Fruit fly (Drosophila melanogaster) whole organism, embryonic: ENCODE measurements around the gene CG16984.
A peak's percentile ranks its signal among the peaks of the same experiment; 100 is the strongest.

Experiments used
- Bgb ChIP-seq: fragments of 200-800 bp; sonication (Bioruptor generic); IDR thresholded peaks from 2 replicates; pipeline ENCODE4 v1.3.6; 2022; ENCODE audit warnings: missing biosample characterization, missing genetic modification characterization; ENCODE audit not compliant: partially characterized antibody
- CG12104 ChIP-seq: fragments of 200-800 bp; sonication (Bioruptor generic); optimal IDR thresholded peaks from 3 replicates; lab custom pipeline; 2016; ENCODE audit warnings: missing biosample characterization, missing genetic modification characterization
- CG12299 ChIP-seq: fragments of 200-800 bp; sonication (Bioruptor generic); optimal IDR thresholded peaks from 2 replicates; lab custom pipeline; 2018; ENCODE audit warnings: missing biosample characterization, mild to moderate bottlenecking, missing genetic modification characterization
- CG12391 ChIP-seq: fragments of 200-800 bp; sonication (Bioruptor generic); optimal IDR thresholded peaks from 3 replicates; lab custom pipeline; 2018; ENCODE audit warnings: missing biosample characterization, mild to moderate bottlenecking, missing genetic modification characterization, moderate library complexity
- CG12659 ChIP-seq: fragments of 200-800 bp; sonication (Bioruptor generic); optimal IDR thresholded peaks from 3 replicates; lab custom pipeline; 2017; ENCODE audit warnings: mild to moderate bottlenecking, missing biosample characterization, missing genetic modification reagents, missing genetic modification characterization
- CG12744 ChIP-seq: fragments of 200-800 bp; sonication (Bioruptor generic); optimal IDR thresholded peaks from 2 replicates; lab custom pipeline; 2016; ENCODE audit warnings: missing biosample characterization, missing genetic modification characterization
- CG13775 ChIP-seq: fragments of 200-800 bp; sonication (Bioruptor generic); optimal IDR thresholded peaks from 3 replicates; lab custom pipeline; 2017; ENCODE audit warnings: missing biosample characterization, mild to moderate bottlenecking, missing genetic modification characterization
- CG14860 ChIP-seq: fragments of 200-800 bp; sonication (Bioruptor generic); IDR thresholded peaks from 3 replicates; pipeline ENCODE4 v1.3.6; 2022; ENCODE audit warnings: missing biosample characterization, missing genetic modification characterization; ENCODE audit not compliant: partially characterized antibody
- CG17359 ChIP-seq: fragments of 200-800 bp; sonication (Bioruptor generic); optimal IDR thresholded peaks from 3 replicates; lab custom pipeline; 2018; ENCODE audit warnings: missing biosample characterization, mild to moderate bottlenecking, missing genetic modification characterization, moderate library complexity
- CG1792 ChIP-seq: fragments of 200-800 bp; sonication (Bioruptor generic); optimal IDR thresholded peaks from 2 replicates; lab custom pipeline; 2016; ENCODE audit warnings: missing biosample characterization, missing genetic modification characterization
- CG18764 ChIP-seq: fragments of 200-800 bp; sonication (Bioruptor generic); optimal IDR thresholded peaks from 3 replicates; lab custom pipeline; 2016; ENCODE audit warnings: missing biosample characterization, missing genetic modification characterization
- CG2129 ChIP-seq: fragments of 200-800 bp; sonication (Bioruptor generic); IDR thresholded peaks from 2 replicates; pipeline ENCODE4 v1.3.6; 2022; ENCODE audit warnings: missing biosample characterization, missing genetic modification characterization; ENCODE audit not compliant: partially characterized antibody
- CG2712 ChIP-seq: fragments of 200-800 bp; optimal IDR thresholded peaks from 3 replicates; lab custom pipeline; 2019; ENCODE audit warnings: missing biosample characterization, mild to moderate bottlenecking, missing genetic modification characterization, moderate library complexity
- CG34422 ChIP-seq: fragments of 200-800 bp; sonication (Bioruptor generic); IDR thresholded peaks from 3 replicates; pipeline ENCODE4 v1.3.6; 2022; ENCODE audit warnings: missing biosample characterization, missing genetic modification characterization
- CG4424 ChIP-seq: fragments of 200-800 bp; sonication (Bioruptor generic); optimal IDR thresholded peaks from 3 replicates; lab custom pipeline; 2016; ENCODE audit warnings: missing biosample characterization, missing genetic modification characterization
- CG4854 ChIP-seq: fragments of 200-800 bp; sonication (Bioruptor generic); optimal IDR thresholded peaks from 2 replicates; lab custom pipeline; 2016; ENCODE audit warnings: missing biosample characterization, missing genetic modification characterization, inconsistent platforms
- CG7271 ChIP-seq: fragments of 200-800 bp; sonication (Bioruptor generic); optimal IDR thresholded peaks from 2 replicates; lab custom pipeline; 2018; ENCODE audit warnings: missing biosample characterization, mild to moderate bottlenecking, missing genetic modification characterization, moderate library complexity
- CG7372 ChIP-seq: fragments of 200-800 bp; sonication (Bioruptor generic); IDR thresholded peaks from 2 replicates; pipeline ENCODE4 v1.3.6; 2022; ENCODE audit warnings: missing biosample characterization, missing genetic modification characterization
- CG7745 ChIP-seq: fragments of 200-800 bp; sonication (Bioruptor generic); optimal IDR thresholded peaks from 2 replicates; lab custom pipeline; 2018; ENCODE audit warnings: missing biosample characterization, mild to moderate bottlenecking, missing genetic modification characterization, moderate library complexity
- CG7987 ChIP-seq: fragments of 200-800 bp; sonication (Bioruptor generic); optimal IDR thresholded peaks from 2 replicates; lab custom pipeline; 2018; ENCODE audit warnings: missing biosample characterization, mild to moderate bottlenecking, missing genetic modification characterization, moderate library complexity
- CTCF ChIP-seq: fragments of 200-800 bp; sonication (Bioruptor generic); optimal IDR thresholded peaks from 2 replicates; lab custom pipeline; 2017; ENCODE audit warnings: missing biosample characterization, mild to moderate bottlenecking, missing genetic modification characterization, moderate library complexity
- Dbx ChIP-seq: fragments of 200-800 bp; sonication (Bioruptor generic); IDR thresholded peaks from 3 replicates; pipeline ENCODE4 v1.3.6; 2022; ENCODE audit warnings: missing biosample characterization, missing genetic modification characterization
- Dip3 ChIP-seq: fragments of 200-800 bp; sonication (Bioruptor generic); optimal IDR thresholded peaks from 3 replicates; lab custom pipeline; 2016; ENCODE audit warnings: missing biosample characterization, missing genetic modification characterization
- Doc2 ChIP-seq: fragments of 200-800 bp; sonication (Bioruptor generic); IDR thresholded peaks from 2 replicates; pipeline ENCODE4 v1.3.6; 2022; ENCODE audit warnings: missing biosample characterization, missing genetic modification characterization
- Dp ChIP-seq: fragments of 200-800 bp; sonication (Bioruptor generic); optimal IDR thresholded peaks from 2 replicates; lab custom pipeline; 2018; ENCODE audit warnings: missing biosample characterization, mild to moderate bottlenecking, missing genetic modification characterization, moderate library complexity
- Dref ChIP-seq: fragments of 200-800 bp; sonication (Bioruptor generic); IDR thresholded peaks from 2 replicates; pipeline ENCODE4 v1.3.6; 2022; ENCODE audit warnings: missing biosample characterization, missing genetic modification characterization
- HLH4C ChIP-seq: fragments of 200-800 bp; sonication (Bioruptor generic); IDR thresholded peaks from 3 replicates; pipeline ENCODE4 v1.3.6; 2022; ENCODE audit warnings: missing biosample characterization, missing genetic modification characterization; ENCODE audit not compliant: partially characterized antibody
- Med ChIP-seq: fragments of 200-800 bp; sonication (Bioruptor generic); peaks from one replicate; lab custom pipeline; 2016; ENCODE audit warnings: missing biosample characterization, missing genetic modification characterization, mild to moderate bottlenecking, inconsistent platforms, moderate library complexity
- Pdp1 ChIP-seq, 2 experiments: fragments of 200-800 bp; sonication (Bioruptor generic); optimal IDR thresholded peaks; 3 replicates each; lab custom pipeline; 2016; ENCODE audit warnings: missing biosample characterization in 2 of 2, missing genetic modification characterization in 2 of 2, mild to moderate bottlenecking in 1 of 2, moderate library complexity in 1 of 2
- Sin3A ChIP-seq: fragments of >200 bp; optimal IDR thresholded peaks from 2 replicates; lab custom pipeline; 2018
- cas ChIP-seq: fragments of 200-800 bp; sonication (Bioruptor generic); IDR thresholded peaks from 2 replicates; pipeline ENCODE4 v1.3.6; 2022; ENCODE audit warnings: missing biosample characterization, missing genetic modification characterization
- cato ChIP-seq: fragments of 200-800 bp; sonication (Bioruptor generic); optimal IDR thresholded peaks from 2 replicates; lab custom pipeline; 2016; ENCODE audit warnings: missing biosample characterization, missing genetic modification characterization, borderline replicate concordance
- caup ChIP-seq: fragments of 200-800 bp; sonication (Bioruptor generic); optimal IDR thresholded peaks from 3 replicates; lab custom pipeline; 2017; ENCODE audit warnings: missing biosample characterization, mild to moderate bottlenecking, missing genetic modification characterization, moderate library complexity; ENCODE audit not compliant: severe bottlenecking
- corto ChIP-seq: fragments of 200-800 bp; sonication (Bioruptor generic); optimal IDR thresholded peaks from 2 replicates; lab custom pipeline; 2016; ENCODE audit warnings: missing biosample characterization, mild to moderate bottlenecking, missing genetic modification characterization, moderate library complexity
- danr ChIP-seq: fragments of 200-800 bp; sonication (Bioruptor generic); IDR thresholded peaks from 2 replicates; pipeline ENCODE4 v1.3.6; 2022; ENCODE audit warnings: missing biosample characterization, missing genetic modification characterization
- exex ChIP-seq: fragments of 200-800 bp; sonication (Bioruptor generic); optimal IDR thresholded peaks from 4 replicates; lab custom pipeline; 2018; ENCODE audit warnings: missing biosample characterization, mild to moderate bottlenecking, missing genetic modification characterization, moderate library complexity
- hbn ChIP-seq: fragments of 200-800 bp; sonication (Bioruptor generic); IDR thresholded peaks from 2 replicates; pipeline ENCODE4 v1.3.6; 2022; ENCODE audit warnings: missing biosample characterization, missing genetic modification characterization; ENCODE audit not compliant: partially characterized antibody
- hkb ChIP-seq, 2 experiments: fragments of 200-800 bp in 1 of 2; fragments of >200 bp in 1 of 2; sonication (Bioruptor generic) in 1 of 2; IDR thresholded peaks in 1 of 2; optimal IDR thresholded peaks in 1 of 2; 2 replicates each; pipeline versions ENCODE4 v1.3.6 to Lab custom; 2017 to 2022; ENCODE audit warnings: missing biosample characterization in 1 of 2, missing genetic modification characterization in 1 of 2
- insv ChIP-seq, 2 experiments: fragments of 200-800 bp; sonication (Bioruptor generic); optimal IDR thresholded peaks; 3 replicates each; lab custom pipeline; 2016 to 2018; ENCODE audit warnings: missing biosample characterization in 2 of 2, missing genetic modification characterization in 2 of 2
- inv ChIP-seq: fragments of 200-800 bp; sonication (Bioruptor generic); IDR thresholded peaks from 2 replicates; pipeline ENCODE4 v1.3.6; 2022; ENCODE audit warnings: missing biosample characterization, missing genetic modification characterization; ENCODE audit not compliant: partially characterized antibody
- knrl ChIP-seq: fragments of 200-800 bp; sonication (Bioruptor generic); IDR thresholded peaks from 3 replicates; pipeline ENCODE4 v1.3.6; 2022; ENCODE audit warnings: missing biosample characterization, missing genetic modification characterization; ENCODE audit not compliant: partially characterized antibody
- lilli ChIP-seq: fragments of 200-800 bp; sonication (Bioruptor generic); optimal IDR thresholded peaks from 3 replicates; lab custom pipeline; 2016; ENCODE audit warnings: missing biosample characterization, missing genetic modification characterization
- schlank ChIP-seq: fragments of 200-800 bp; sonication (Bioruptor generic); optimal IDR thresholded peaks from 2 replicates; lab custom pipeline; 2018; ENCODE audit warnings: missing biosample characterization, mild to moderate bottlenecking, missing genetic modification characterization
- sob ChIP-seq: fragments of 200-800 bp; sonication (Bioruptor generic); IDR thresholded peaks from 2 replicates; pipeline ENCODE4 v1.3.6; 2022; ENCODE audit warnings: missing biosample characterization, missing genetic modification characterization
- ttk ChIP-seq: fragments of 200-800 bp; sonication (Bioruptor generic); IDR thresholded peaks from 2 replicates; pipeline ENCODE4 v2.1.2; 2022; ENCODE audit warnings: missing biosample characterization, missing genetic modification characterization
- twi ChIP-seq: fragments of 200-800 bp; optimal IDR thresholded peaks from 2 replicates; lab custom pipeline; 2019; ENCODE audit warnings: missing biosample characterization, mild to moderate bottlenecking, missing genetic modification characterization, moderate library complexity
- zen ChIP-seq: fragments of 200-800 bp; sonication (Bioruptor generic); optimal IDR thresholded peaks from 3 replicates; lab custom pipeline; 2018; ENCODE audit warnings: missing biosample characterization, mild to moderate bottlenecking, missing genetic modification characterization, moderate library complexity
- zf30C ChIP-seq: fragments of 200-800 bp; sonication (Bioruptor generic); optimal IDR thresholded peaks from 3 replicates; lab custom pipeline; 2018; ENCODE audit warnings: missing biosample characterization, mild to moderate bottlenecking, missing genetic modification characterization

Gene CG16984

dm6 chr3L:2554118-2554814, 41.3 kb upstream of the CG16984 start, which contains the start of gene Spn (continued):
- peak; percentile 0 for TF ChIP-seq CG17359 (tag; lab: Kevin White, UChicago)
- TF ChIP-seq schlank (tag; lab: Kevin White, UChicago), result no peak
- TF ChIP-seq Doc2 (GFP tag; lab: Robert Waterston, UW), result no peak
- peak in 1 of 2 experiments; percentile 25 for TF ChIP-seq insv (GFP tag; optimal IDR thresholded peaks at IDR 0.05; lab: Kevin White, UChicago)
- TF ChIP-seq danr, result no peak
- peak; percentile 86 for TF ChIP-seq Dref (GFP tag; lab: Robert Waterston, UW)
- peak; percentile 80 for TF ChIP-seq CG12659 (GFP tag; lab: Kevin White, UChicago)
- TF ChIP-seq cas, result 0 out of 2 replicates have a peak, but pooled peaks have one; percentile 28
- no peak for TF ChIP-seq CG7372 (GFP tag; lab: Robert Waterston, UW)
- TF ChIP-seq Bgb (GFP tag; lab: Robert Waterston, UW), result peak; percentile 99
- no peak for TF ChIP-seq cato (GFP tag; lab: Kevin White, UChicago)
- TF ChIP-seq HLH4C (GFP tag; lab: Robert Waterston, UW), result peak; percentile 96
- TF ChIP-seq CG7271, result no peak
- no peak for TF ChIP-seq CG34422
- no peak for TF ChIP-seq CG18764
- TF ChIP-seq exex (tag; lab: Kevin White, UChicago), result peak; percentile 13
- TF ChIP-seq CG2712 (tag; lab: Kevin White, UChicago), result peak; percentile 39
- peak; percentile 96 for TF ChIP-seq CG2129 (GFP tag; lab: Robert Waterston, UW)
- TF ChIP-seq Sin3A (lab: Kevin White, UChicago), result peak; percentile 57
- TF ChIP-seq CG1792, result peak; percentile 1
- peak; percentile 34 for TF ChIP-seq CG4854 (GFP tag; lab: Kevin White, UChicago)
- peak; percentile 97 for TF ChIP-seq inv (GFP tag; lab: Robert Waterston, UW)
- TF ChIP-seq Pdp1 (GFP tag; optimal IDR thresholded peaks at IDR 0.05; lab: Kevin White, UChicago), result peak in 1 of 2 experiments; percentile 48
- TF ChIP-seq CG14860 (GFP tag; lab: Robert Waterston, UW), result peak; percentile 95
- TF ChIP-seq CG4424 (GFP tag; lab: Kevin White, UChicago), result peak; percentile 20
- TF ChIP-seq hkb (optimal IDR thresholded peaks at IDR 0.05; lab: Kevin White, UChicago), result no peak
- TF ChIP-seq hkb (GFP tag; IDR thresholded peaks at IDR 0.05; lab: Robert Waterston, UW), result peak; percentile 47; the same call in 1 of the 2 replicates
- peak; percentile 66 for TF ChIP-seq CG7987 (GFP tag; lab: Kevin White, UChicago)
- no peak for TF ChIP-seq CG12104 (GFP tag; lab: Kevin White, UChicago)
- TF ChIP-seq CG7745 (tag; lab: Kevin White, UChicago), result no peak
- TF ChIP-seq CTCF (GFP tag; lab: Kevin White, UChicago), result peak; percentile 81
- peak; percentile 51 for TF ChIP-seq lilli
- peak; percentile 15 for TF ChIP-seq CG12391 (tag; lab: Kevin White, UChicago)
- peak; percentile 33 for TF ChIP-seq zf30C
- TF ChIP-seq hbn (GFP tag; lab: Robert Waterston, UW), result peak; percentile 99
- TF ChIP-seq knrl (GFP tag; lab: Robert Waterston, UW), result peak; percentile 98
- TF ChIP-seq CG12299 (tag; lab: Kevin White, UChicago), result peak; percentile 38
- TF ChIP-seq Dip3, result no peak
- TF ChIP-seq twi (tag; lab: Kevin White, UChicago), result no peak
- no peak for TF ChIP-seq ttk (GFP tag; lab: Robert Waterston, UW)
- TF ChIP-seq Dp (GFP tag; lab: Kevin White, UChicago), result peak; percentile 91
- peak; percentile 35 for TF ChIP-seq caup (GFP tag; lab: Kevin White, UChicago)
- peak; percentile 63; the same call in 2 of the 3 replicates for TF ChIP-seq Dbx (GFP tag; lab: Robert Waterston, UW)
- peak; percentile 20 for TF ChIP-seq corto (GFP tag; lab: Kevin White, UChicago)
- TF ChIP-seq CG13775, result peak; percentile 21
- TF ChIP-seq sob (GFP tag; lab: Robert Waterston, UW), result peak; percentile 60
- peak; percentile 46 for TF ChIP-seq zen (tag; lab: Kevin White, UChicago)
- peak; percentile 93 for TF ChIP-seq Med (GFP tag; lab: Kevin White, UChicago)
- TF ChIP-seq CG12744 (GFP tag; lab: Kevin White, UChicago), result peak; percentile 9
